Worm (Caenorhabditis elegans) whole organism, L1 larva: ENCODE measurements around the gene szy-20.

Experiments
- aha-1 ChIP-seq: fragments of 150-350 bp; optimal IDR thresholded peaks from 2 replicates; lab custom pipeline; 2014; ENCODE audit warnings: missing biosample characterization, missing genetic modification characterization
- aly-2 ChIP-seq: fragments of 150-350 bp; optimal IDR thresholded peaks from 2 replicates; lab custom pipeline; 2014; ENCODE audit warnings: missing biosample characterization, missing genetic modification characterization
- ama-1 ChIP-seq: fragments of 150-350 bp; optimal IDR thresholded peaks from 2 replicates; lab custom pipeline; 2014
- ceh-63 ChIP-seq: fragments of 200-800 bp; sonication (Bioruptor generic); optimal IDR thresholded peaks from 2 replicates; lab custom pipeline; 2018; ENCODE audit warnings: mild to moderate bottlenecking, missing genetic modification characterization, missing compliant biosample characterization
- ceh-90 ChIP-seq: sonication (generic microtip); optimal IDR thresholded peaks from 2 replicates; lab custom pipeline; 2016; ENCODE audit warnings: missing genetic modification characterization, missing compliant biosample characterization
- egl-13 ChIP-seq: sonication (generic microtip); optimal IDR thresholded peaks from 2 replicates; lab custom pipeline; 2016; ENCODE audit warnings: missing genotype, missing genetic modification reagents, missing genetic modification characterization, missing compliant biosample characterization

DNA sequence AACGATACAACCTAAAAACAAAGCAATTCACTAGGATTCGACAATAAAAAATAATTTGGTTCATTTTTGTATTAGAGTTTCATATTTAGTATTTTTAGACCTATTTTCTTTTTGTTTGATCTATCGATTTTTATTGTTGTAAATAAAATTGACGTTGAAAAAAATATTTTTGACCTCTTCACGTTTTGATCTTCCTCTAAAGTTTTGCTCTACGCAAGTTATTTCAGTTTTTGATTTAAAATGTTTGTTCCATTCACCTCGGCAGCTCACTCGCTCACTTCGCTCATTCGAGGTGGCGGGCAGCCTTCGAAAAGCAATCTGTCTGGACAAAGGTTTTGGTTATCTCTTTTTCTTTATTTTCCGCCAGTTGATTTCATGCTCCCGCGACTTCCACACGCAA lies 38.4 kb downstream of the szy-20 start, which contains the start of gene enol-1:
- TF ChIP-seq aly-2 (tag; lab: Kevin White, UChicago) = no peak
- no peak for TF ChIP-seq egl-13 (tag; lab: Kevin White, UChicago)
- TF ChIP-seq ceh-63 (GFP tag; lab: Kevin White, UChicago) = no peak
- no peak for TF ChIP-seq aha-1 (tag; lab: Kevin White, UChicago)
- TF ChIP-seq ceh-90 (tag; lab: Kevin White, UChicago) = no peak
- TF ChIP-seq ama-1 (lab: Kevin White, UChicago) = no peak
